Worm (Caenorhabditis elegans) whole organism, L4 larva: Measurements from ENCODE around the gene acs-4.

ENCODE experiments used
- F37D6.2 ChIP-seq: sonication (generic microtip); optimal IDR thresholded peaks from 2 replicates; lab custom pipeline; 2016; ENCODE audit warnings: mild to moderate bottlenecking, missing genetic modification characterization, missing compliant biosample characterization
- T20F7.1 ChIP-seq: fragments of 200-800 bp; sonication (Bioruptor generic); optimal IDR thresholded peaks from 2 replicates; lab custom pipeline; 2018; ENCODE audit warnings: mild to moderate bottlenecking, missing genetic modification characterization, missing compliant biosample characterization
- Y48G9A.11 ChIP-seq: fragments of 200-800 bp; sonication (Bioruptor generic); IDR thresholded peaks from 2 replicates; pipeline ENCODE4 v1.3.6; 2022; ENCODE audit warnings: missing genetic modification reagents, missing genetic modification characterization, missing compliant biosample characterization
- Y5F2A.4 ChIP-seq: fragments of 200-800 bp; sonication (Bioruptor generic); optimal IDR thresholded peaks from 2 replicates; lab custom pipeline; 2018; ENCODE audit warnings: mild to moderate bottlenecking, missing genetic modification characterization, missing compliant biosample characterization
- ZK546.5 ChIP-seq, 2 experiments: sonication (generic microtip); optimal IDR thresholded peaks; 2 replicates each; lab custom pipeline; 2017; ENCODE audit warnings: missing biosample characterization in 2 of 2, missing genetic modification characterization in 2 of 2
- ama-1 ChIP-seq: fragments of 150-350 bp; optimal IDR thresholded peaks from 2 replicates; lab custom pipeline; 2014; ENCODE audit warnings: inconsistent platforms, mixed read lengths
- attf-4 ChIP-seq: sonication (generic microtip); optimal IDR thresholded peaks from 3 replicates; lab custom pipeline; 2017; ENCODE audit warnings: missing biosample characterization, missing genetic modification characterization
- ceh-32 ChIP-seq: sonication (generic microtip); optimal IDR thresholded peaks from 2 replicates; lab custom pipeline; 2016; ENCODE audit warnings: mild to moderate bottlenecking, missing genetic modification characterization, missing compliant biosample characterization; ENCODE audit not compliant: poor library complexity
- ceh-62 ChIP-seq: sonication (generic microtip); optimal IDR thresholded peaks from 2 replicates; lab custom pipeline; 2017; ENCODE audit warnings: missing biosample characterization, missing genetic modification characterization
- daf-16 ChIP-seq, 3 experiments: sonication (generic microtip); optimal IDR thresholded peaks; 2 replicates each; lab custom pipeline; 2016 to 2017; ENCODE audit warnings: missing genetic modification characterization in 3 of 3, missing genetic modification reagents in 3 of 3, mild to moderate bottlenecking in 2 of 3, missing compliant biosample characterization in 2 of 3, missing biosample characterization in 1 of 3, moderate library complexity in 1 of 3
- daf-19 ChIP-seq: fragments of 200-800 bp; sonication (Bioruptor generic); conservative IDR thresholded peaks from 2 replicates; pipeline ENCODE4 v1.3.6; 2022; ENCODE audit warnings: missing genetic modification characterization, missing compliant biosample characterization
- dmd-6 ChIP-seq: fragments of 200-800 bp; sonication (Bioruptor generic); IDR thresholded peaks from 2 replicates; pipeline ENCODE4 v1.3.6; 2022; ENCODE audit warnings: missing genetic modification reagents, missing genetic modification characterization, missing compliant biosample characterization
- dmd-9 ChIP-seq: fragments of 200-800 bp; sonication (Bioruptor generic); IDR thresholded peaks from 2 replicates; pipeline ENCODE4 v1.3.6; 2022; ENCODE audit warnings: missing genetic modification reagents, missing genetic modification characterization, missing compliant biosample characterization
- dpl-1 ChIP-seq: fragments of 150-350 bp; optimal IDR thresholded peaks from 2 replicates; lab custom pipeline; 2014; ENCODE audit warnings: missing biosample characterization, missing genetic modification reagents, missing genetic modification characterization
- duxl-1 ChIP-seq: sonication (generic microtip); optimal IDR thresholded peaks from 2 replicates; lab custom pipeline; 2016; ENCODE audit warnings: mild to moderate bottlenecking, missing genetic modification characterization, moderate library complexity, missing compliant biosample characterization; ENCODE audit not compliant: poor library complexity
- fkh-10 ChIP-seq: fragments of 150-350 bp; optimal IDR thresholded peaks from 2 replicates; lab custom pipeline; 2014; ENCODE audit warnings: missing biosample characterization, missing genetic modification reagents, missing genetic modification characterization
- hlh-11 ChIP-seq: fragments of 200-800 bp; sonication (Bioruptor generic); optimal IDR thresholded peaks from 2 replicates; lab custom pipeline; 2018; ENCODE audit warnings: mild to moderate bottlenecking, missing genetic modification characterization, missing compliant biosample characterization
- hlh-30 ChIP-seq: sonication (generic microtip); optimal IDR thresholded peaks from 2 replicates; lab custom pipeline; 2017; ENCODE audit warnings: antibody characterized with exemption, mild to moderate bottlenecking, missing genetic modification characterization, missing compliant biosample characterization; ENCODE audit not compliant: insufficient read depth
- lim-7 ChIP-seq: fragments of 200-800 bp; sonication (Bioruptor generic); IDR thresholded peaks from 2 replicates; pipeline ENCODE4 v1.3.6; 2022; ENCODE audit warnings: missing genetic modification characterization, missing compliant biosample characterization
- lin-15B ChIP-seq: fragments of 150-350 bp; sonication (generic microtip); optimal IDR thresholded peaks from 3 replicates; lab custom pipeline; 2014; ENCODE audit warnings: missing biosample characterization, missing genetic modification characterization
- lin-29 ChIP-seq: fragments of 200-800 bp; sonication (Bioruptor generic); IDR thresholded peaks from 2 replicates; pipeline ENCODE4 v1.3.6; 2022; ENCODE audit warnings: missing genetic modification reagents, missing genetic modification characterization, missing compliant biosample characterization
- lin-38 ChIP-seq: fragments of 200-800 bp; sonication (Bioruptor generic); IDR thresholded peaks from 2 replicates; pipeline ENCODE4 v1.3.6; 2022; ENCODE audit warnings: missing genetic modification reagents, missing genetic modification characterization, missing compliant biosample characterization
- lir-3 ChIP-seq: sonication (generic microtip); optimal IDR thresholded peaks from 2 replicates; lab custom pipeline; 2016; ENCODE audit warnings: mild to moderate bottlenecking, missing genetic modification characterization, missing compliant biosample characterization
- lsy-2 ChIP-seq, 2 experiments: fragments of 150-350 bp in 1 of 2; sonication (generic microtip) in 1 of 2; optimal IDR thresholded peaks; 2 replicates each; lab custom pipeline; 2014 to 2017; ENCODE audit warnings: missing biosample characterization in 2 of 2, missing genetic modification characterization in 2 of 2
- madf-5 ChIP-seq, 2 experiments: fragments of 200-800 bp; sonication (Bioruptor generic); IDR thresholded peaks; 2 replicates each; pipeline ENCODE4 v1.3.6; 2022; ENCODE audit warnings: missing compliant biosample characterization in 2 of 2, missing genetic modification characterization in 2 of 2
- madf-9 ChIP-seq: fragments of 200-800 bp; sonication (Bioruptor generic); conservative IDR thresholded peaks from 2 replicates; pipeline ENCODE4 v1.3.6; 2022; ENCODE audit warnings: missing genetic modification reagents, missing genetic modification characterization, missing compliant biosample characterization
- mdl-1 ChIP-seq, 2 experiments: fragments of 150-350 bp in 1 of 2; sonication (generic microtip) in 1 of 2; optimal IDR thresholded peaks; 2 replicates each; lab custom pipeline; 2014 to 2017; ENCODE audit warnings: missing biosample characterization in 2 of 2, missing genetic modification characterization in 2 of 2
- mep-1 ChIP-seq: fragments of 150-350 bp; sonication (generic microtip); optimal IDR thresholded peaks from 3 replicates; lab custom pipeline; 2014; ENCODE audit warnings: missing biosample characterization, missing genetic modification characterization
- mes-2 ChIP-seq: sonication (generic microtip); optimal IDR thresholded peaks from 2 replicates; lab custom pipeline; 2016; ENCODE audit warnings: missing genotype, mild to moderate bottlenecking, missing genetic modification characterization, missing compliant biosample characterization; ENCODE audit not compliant: poor library complexity, severe bottlenecking
- nhr-10 ChIP-seq: fragments of 150-350 bp; optimal IDR thresholded peaks from 2 replicates; lab custom pipeline; 2014; ENCODE audit warnings: missing biosample characterization, missing genetic modification characterization
- nhr-11 ChIP-seq: fragments of 150-350 bp; optimal IDR thresholded peaks from 2 replicates; lab custom pipeline; 2014; ENCODE audit warnings: missing biosample characterization, missing genetic modification characterization
- nhr-237 ChIP-seq: sonication (generic microtip); optimal IDR thresholded peaks from 2 replicates; lab custom pipeline; 2017; ENCODE audit warnings: missing biosample characterization, missing genetic modification characterization
- nhr-28 ChIP-seq: fragments of 150-350 bp; optimal IDR thresholded peaks from 2 replicates; lab custom pipeline; 2014; ENCODE audit warnings: missing biosample characterization, missing genetic modification characterization
- nhr-41 ChIP-seq: fragments of 200-800 bp; sonication (Bioruptor generic); IDR thresholded peaks from 2 replicates; pipeline ENCODE4 v1.3.6; 2022; ENCODE audit warnings: missing genetic modification reagents, missing genetic modification characterization, missing compliant biosample characterization
- nhr-77 ChIP-seq: fragments of 150-350 bp; optimal IDR thresholded peaks from 2 replicates; lab custom pipeline; 2014; ENCODE audit warnings: missing biosample characterization, missing genetic modification characterization
- sdz-12 ChIP-seq: fragments of 200-800 bp; sonication (Bioruptor generic); optimal IDR thresholded peaks from 2 replicates; lab custom pipeline; 2018; ENCODE audit warnings: mild to moderate bottlenecking, missing genetic modification characterization, missing compliant biosample characterization
- set-16 ChIP-seq: fragments of 200-800 bp; sonication (Bioruptor generic); IDR thresholded peaks from 2 replicates; pipeline ENCODE4 v1.3.6; 2022; ENCODE audit warnings: missing genetic modification reagents, missing genetic modification characterization, missing compliant biosample characterization
- snpc-1.2 ChIP-seq: fragments of 200-800 bp; sonication (Bioruptor generic); IDR thresholded peaks from 2 replicates; pipeline ENCODE4 v1.3.6; 2022; ENCODE audit warnings: missing genetic modification reagents, missing genetic modification characterization, missing compliant biosample characterization
- snpc-4 ChIP-seq: fragments of 150-350 bp; optimal IDR thresholded peaks from 2 replicates; lab custom pipeline; 2014; ENCODE audit warnings: missing biosample characterization, missing genetic modification characterization
- spr-3 ChIP-seq: fragments of 200-800 bp; sonication (Bioruptor generic); optimal IDR thresholded peaks from 2 replicates; lab custom pipeline; 2018; ENCODE audit warnings: mild to moderate bottlenecking, missing genetic modification characterization, missing compliant biosample characterization
- tag-97 ChIP-seq: fragments of 200-800 bp; sonication (Bioruptor generic); IDR thresholded peaks from 2 replicates; pipeline ENCODE4 v1.3.6; 2022; ENCODE audit warnings: missing genetic modification characterization, missing compliant biosample characterization
- vab-7 ChIP-seq: fragments of 200-800 bp; sonication (Bioruptor generic); IDR thresholded peaks from 2 replicates; pipeline ENCODE4 v1.3.6; 2022; ENCODE audit warnings: missing genetic modification reagents, missing genetic modification characterization, missing compliant biosample characterization
- zfp-2 ChIP-seq: sonication (generic microtip); optimal IDR thresholded peaks from 2 replicates; lab custom pipeline; 2016; ENCODE audit warnings: mild to moderate bottlenecking, missing genetic modification characterization, missing compliant biosample characterization
- zip-2 ChIP-seq: fragments of 150-350 bp; optimal IDR thresholded peaks from 2 replicates; lab custom pipeline; 2014; ENCODE audit warnings: missing biosample characterization, missing genetic modification characterization
- ztf-7 ChIP-seq: fragments of 150-350 bp; optimal IDR thresholded peaks from 2 replicates; lab custom pipeline; 2014; ENCODE audit warnings: missing biosample characterization, missing genetic modification characterization

acs-4 gene

ce11 chrIII:7184022-7184421, 16.4 kb downstream of the acs-4 start, which contains the start of gene yju-2 (continued):
- no peak for TF ChIP-seq nhr-10 (tag; lab: Kevin White, UChicago)
- no peak for TF ChIP-seq lin-15B
- no peak for TF ChIP-seq spr-3 (GFP tag; lab: Kevin White, UChicago)
- TF ChIP-seq nhr-11 (tag; lab: Kevin White, UChicago) = peak; percentile 39
- peak; percentile 55 for TF ChIP-seq dpl-1 (GFP tag; lab: Kevin White, UChicago)
- TF ChIP-seq lin-38 = peak; percentile 86
- TF ChIP-seq ztf-7 (tag; lab: Kevin White, UChicago) = peak; percentile 18
- peak; percentile 64 for TF ChIP-seq hlh-30 (tag; lab: Kevin White, UChicago)
- TF ChIP-seq lsy-2 (tag; optimal IDR thresholded peaks at IDR 0.05; lab: Kevin White, UChicago) = peak in 1 of 2 experiments; percentile 86
- peak; percentile 89 for TF ChIP-seq mes-2 (tag; lab: Kevin White, UChicago)

ce11 chrIII:7185473-7185872, 17.8 kb downstream of the acs-4 start, which contains the start of gene F37C12.14:
F37C12.14 (minus strand) TSS chrIII:7185573.
- TF ChIP-seq hlh-11 (tag; lab: Kevin White, UChicago) = no peak
- no peak for TF ChIP-seq nhr-77 (tag; lab: Kevin White, UChicago)
- no peak for TF ChIP-seq fkh-10 (GFP tag; lab: Kevin White, UChicago)

- TF ChIP-seq lin-29 (no peak), vab-7 (no peak), zip-2 (no peak), dmd-9 (GFP tag; lab: Robert Waterston, UW) (no peak), attf-4 (no peak), hlh-30 (tag; lab: Kevin White, UChicago) (peak; percentile 13), F37D6.2 (tag; lab: Kevin White, UChicago) (no peak), Y48G9A.11 (GFP tag; lab: Robert Waterston, UW) (no peak), snpc-1.2 (no peak), nhr-237 (tag; lab: Kevin White, UChicago) (no peak), nhr-41 (GFP tag; lab: Robert Waterston, UW) (peak; percentile 57; the same call in 1 of the 2 replicates), ZK546.5 (tag; optimal IDR thresholded peaks at IDR 0.05; lab: Kevin White, UChicago) (no peak), ceh-32 (tag; lab: Kevin White, UChicago) (no peak), ama-1 (lab: Kevin White, UChicago) (no peak), nhr-28 (tag; lab: Kevin White, UChicago) (peak; percentile 62), zfp-2 (tag; lab: Kevin White, UChicago) (no peak), mdl-1 (tag; optimal IDR thresholded peaks at IDR 0.05; lab: Kevin White, UChicago) (no peak), tag-97 (GFP tag; lab: Robert Waterston, UW) (no peak), lin-38 (peak; percentile 41), ztf-7 (tag; lab: Kevin White, UChicago) (no peak), lsy-2 (tag; optimal IDR thresholded peaks at IDR 0.05; lab: Kevin White, UChicago) (peak in 1 of 2 experiments; percentile 23), madf-9 (GFP tag; lab: Robert Waterston, UW) (no peak), set-16 (GFP tag; lab: Robert Waterston, UW) (no peak), daf-16 (GFP tag; optimal IDR thresholded peaks at IDR 0.05; lab: Kevin White, UChicago) (no peak), daf-16 (tag; optimal IDR thresholded peaks at IDR 0.05; lab: Kevin White, UChicago) (peak; percentile 81), ceh-62 (tag; lab: Kevin White, UChicago) (no peak), madf-5 (GFP tag; IDR thresholded peaks at IDR 0.05; lab: Robert Waterston, UW) (no peak), T20F7.1 (GFP tag; lab: Kevin White, UChicago) (no peak), dmd-6 (peak; percentile 43), sdz-12 (GFP tag; lab: Kevin White, UChicago) (no peak), Y5F2A.4 (GFP tag; lab: Kevin White, UChicago) (no peak), snpc-4 (tag; lab: Kevin White, UChicago) (no peak), mep-1 (tag; lab: Kevin White, UChicago) (no peak), duxl-1 (tag; lab: Kevin White, UChicago) (no peak), lim-7 (GFP tag; lab: Robert Waterston, UW) (no peak), daf-19 (GFP tag; lab: Robert Waterston, UW) (no peak), lir-3 (tag; lab: Kevin White, UChicago) (no peak)
These were observed 20.8 kb downstream of the acs-4 start, which contains the start of the genes F37C12.21 and F37C12.10 for ce11 chrIII:7188300-7189052. F37C12.21 (plus strand) TSS chrIII:7188357. F37C12.10 (minus strand) TSS chrIII:7188384.
